Worm (Caenorhabditis elegans) whole organism, L1 larva: ENCODE results near the gene ctsa-2.
A peak's percentile ranks its signal among the peaks of the same experiment; 100 is the strongest.

Source experiments
- ama-1 ChIP-seq: fragments of 150-350 bp; optimal IDR thresholded peaks from 2 replicates; lab custom pipeline; 2014
- blmp-1 ChIP-seq: fragments of 150-350 bp; optimal IDR thresholded peaks from 2 replicates; lab custom pipeline; 2014; ENCODE audit warnings: missing biosample characterization, missing genetic modification characterization
- ceh-63 ChIP-seq: fragments of 200-800 bp; sonication (Bioruptor generic); optimal IDR thresholded peaks from 2 replicates; lab custom pipeline; 2018; ENCODE audit warnings: mild to moderate bottlenecking, missing genetic modification characterization, missing compliant biosample characterization
- ceh-8 ChIP-seq: fragments of 200-800 bp; sonication (Bioruptor generic); optimal IDR thresholded peaks from 2 replicates; lab custom pipeline; 2018; ENCODE audit warnings: mild to moderate bottlenecking, missing genetic modification characterization, moderate library complexity, missing compliant biosample characterization
- ceh-88 ChIP-seq: fragments of 200-800 bp; sonication (Bioruptor generic); IDR thresholded peaks from 2 replicates; pipeline ENCODE4 v1.3.6; 2022; ENCODE audit warnings: missing genetic modification characterization, missing compliant biosample characterization
- dsc-1 ChIP-seq: sonication (generic microtip); optimal IDR thresholded peaks from 2 replicates; lab custom pipeline; 2016; ENCODE audit warnings: mild to moderate bottlenecking, missing genetic modification characterization, missing compliant biosample characterization
- efl-1 ChIP-seq, 4 experiments: fragments of 150-350 bp; optimal IDR thresholded peaks in 3 of 4; peaks in 1 of 4; 1 replicate in 1 of 4; 2 replicates in 3 of 4; lab custom pipeline; 2014; ENCODE audit warnings: missing biosample characterization in 2 of 4, missing genetic modification characterization in 2 of 4, missing genetic modification reagents in 2 of 4
- egl-13 ChIP-seq: sonication (generic microtip); optimal IDR thresholded peaks from 2 replicates; lab custom pipeline; 2016; ENCODE audit warnings: missing genotype, missing genetic modification reagents, missing genetic modification characterization, missing compliant biosample characterization
- elt-3 ChIP-seq, 6 experiments: fragments of 150-350 bp in 1 of 6; sonication (generic microtip); optimal IDR thresholded peaks; 2 replicates each; lab custom pipeline; 2017 to 2018; ENCODE audit warnings: missing biosample characterization in 6 of 6, missing genetic modification characterization in 6 of 6, inconsistent platforms in 1 of 6
- fkh-4 ChIP-seq: sonication (generic microtip); optimal IDR thresholded peaks from 2 replicates; lab custom pipeline; 2016; ENCODE audit warnings: missing compliant biosample characterization, missing genetic modification characterization, borderline replicate concordance
- fos-1 ChIP-seq: fragments of 150-350 bp; optimal IDR thresholded peaks from 2 replicates; lab custom pipeline; 2014; ENCODE audit warnings: missing biosample characterization, missing genetic modification characterization
- irx-1 ChIP-seq: sonication (generic microtip); optimal IDR thresholded peaks from 2 replicates; lab custom pipeline; 2016; ENCODE audit warnings: missing genetic modification characterization, missing compliant biosample characterization
- isw-1 ChIP-seq: fragments of 200-800 bp; sonication (Bioruptor generic); IDR thresholded peaks from 2 replicates; pipeline ENCODE4 v1.3.6; 2022; ENCODE audit warnings: missing genetic modification characterization, missing compliant biosample characterization
- lin-14 ChIP-seq: fragments of 200-800 bp; sonication (Bioruptor generic); optimal IDR thresholded peaks from 2 replicates; lab custom pipeline; 2018; ENCODE audit warnings: mild to moderate bottlenecking, missing genetic modification characterization, moderate library complexity, missing compliant biosample characterization
- lin-15B ChIP-seq: fragments of 150-350 bp; sonication (generic microtip); optimal IDR thresholded peaks from 3 replicates; lab custom pipeline; 2014; ENCODE audit warnings: missing biosample characterization, missing genetic modification characterization
- lin-35 ChIP-seq, 2 experiments: fragments of 150-350 bp; optimal IDR thresholded peaks; 2 replicates each; lab custom pipeline; 2014; ENCODE audit warnings: missing biosample characterization in 2 of 2, missing genetic modification characterization in 2 of 2, missing genetic modification reagents in 2 of 2
- lin-39 ChIP-seq: fragments of 150-350 bp; optimal IDR thresholded peaks from 2 replicates; lab custom pipeline; 2014; ENCODE audit warnings: missing biosample characterization, missing genetic modification reagents, missing genetic modification characterization
- lir-3 ChIP-seq: sonication (generic microtip); optimal IDR thresholded peaks from 2 replicates; lab custom pipeline; 2016; ENCODE audit warnings: mild to moderate bottlenecking, missing genetic modification characterization, moderate library complexity, missing compliant biosample characterization; ENCODE audit not compliant: poor library complexity
- lsy-2 ChIP-seq, 2 experiments: fragments of 150-350 bp; optimal IDR thresholded peaks; 2 replicates each; lab custom pipeline; 2014; ENCODE audit warnings: missing biosample characterization in 2 of 2, missing genetic modification characterization in 2 of 2
- mdl-1 ChIP-seq, 2 experiments: fragments of 150-350 bp; optimal IDR thresholded peaks; 2 replicates each; lab custom pipeline; 2014 to 2017; ENCODE audit warnings: missing biosample characterization in 2 of 2, missing genetic modification characterization in 2 of 2, inconsistent platforms in 1 of 2
- nhr-12 ChIP-seq: sonication (generic microtip); optimal IDR thresholded peaks from 2 replicates; lab custom pipeline; 2017; ENCODE audit warnings: missing biosample characterization, missing genetic modification characterization
- nhr-19 ChIP-seq: fragments of 200-800 bp; sonication (Bioruptor generic); conservative IDR thresholded peaks from 2 replicates; pipeline ENCODE4 v1.3.6; 2022; ENCODE audit warnings: missing genetic modification characterization, missing compliant biosample characterization
- nhr-20 ChIP-seq: sonication (generic microtip); optimal IDR thresholded peaks from 2 replicates; lab custom pipeline; 2016; ENCODE audit warnings: mild to moderate bottlenecking, missing genetic modification characterization, missing compliant biosample characterization
- nhr-47 ChIP-seq: sonication (generic microtip); optimal IDR thresholded peaks from 2 replicates; lab custom pipeline; 2016; ENCODE audit warnings: mild to moderate bottlenecking, missing genetic modification characterization, moderate library complexity, missing compliant biosample characterization
- nhr-71 ChIP-seq: sonication (generic microtip); optimal IDR thresholded peaks from 2 replicates; lab custom pipeline; 2016; ENCODE audit warnings: mild to moderate bottlenecking, missing genetic modification characterization, moderate library complexity, missing compliant biosample characterization
- nhr-76 ChIP-seq: sonication (generic microtip); optimal IDR thresholded peaks from 2 replicates; lab custom pipeline; 2017; ENCODE audit warnings: missing biosample characterization, missing genetic modification characterization
- nhr-90 ChIP-seq: sonication (generic microtip); optimal IDR thresholded peaks from 2 replicates; lab custom pipeline; 2016; ENCODE audit warnings: mild to moderate bottlenecking, missing genetic modification characterization, missing compliant biosample characterization; ENCODE audit not compliant: poor library complexity
- pag-3 ChIP-seq: sonication (generic microtip); optimal IDR thresholded peaks from 2 replicates; lab custom pipeline; 2017; ENCODE audit warnings: missing genetic modification characterization, mild to moderate bottlenecking, missing compliant biosample characterization, antibody characterized with exemption, borderline replicate concordance; ENCODE audit not compliant: insufficient read depth
- pax-3 ChIP-seq: fragments of 200-800 bp; sonication (Bioruptor generic); optimal IDR thresholded peaks from 2 replicates; lab custom pipeline; 2018; ENCODE audit warnings: mild to moderate bottlenecking, missing genetic modification characterization, moderate library complexity, missing compliant biosample characterization
- rnt-1 ChIP-seq: sonication (generic microtip); optimal IDR thresholded peaks from 2 replicates; lab custom pipeline; 2016; ENCODE audit warnings: mild to moderate bottlenecking, missing genetic modification characterization, moderate library complexity, missing compliant biosample characterization
- skn-1 ChIP-seq: fragments of 150-350 bp; optimal IDR thresholded peaks from 2 replicates; lab custom pipeline; 2014; ENCODE audit warnings: missing biosample characterization, missing genetic modification characterization
- snu-23 ChIP-seq: sonication (generic microtip); optimal IDR thresholded peaks from 2 replicates; lab custom pipeline; 2016; ENCODE audit warnings: missing genetic modification characterization, missing compliant biosample characterization
- sup-37 ChIP-seq: fragments of 200-800 bp; sonication (Bioruptor generic); optimal IDR thresholded peaks from 2 replicates; lab custom pipeline; 2018; ENCODE audit warnings: mild to moderate bottlenecking, missing genetic modification characterization, missing compliant biosample characterization
- swsn-7 ChIP-seq: sonication (generic microtip); optimal IDR thresholded peaks from 2 replicates; lab custom pipeline; 2016; ENCODE audit warnings: missing genetic modification characterization, missing compliant biosample characterization
- tbx-2 ChIP-seq: sonication (generic microtip); optimal IDR thresholded peaks from 2 replicates; lab custom pipeline; 2016; ENCODE audit warnings: missing genetic modification characterization, missing compliant biosample characterization
- unc-130 ChIP-seq: fragments of 150-350 bp; optimal IDR thresholded peaks from 2 replicates; lab custom pipeline; 2017; ENCODE audit warnings: missing biosample characterization, missing genetic modification characterization, inconsistent platforms
- unc-62 ChIP-seq: fragments of 150-350 bp; optimal IDR thresholded peaks from 2 replicates; lab custom pipeline; 2014; ENCODE audit warnings: missing biosample characterization, missing genetic modification reagents, missing genetic modification characterization
- unc-86 ChIP-seq: sonication (generic microtip); optimal IDR thresholded peaks from 2 replicates; lab custom pipeline; 2016; ENCODE audit warnings: missing genetic modification characterization, missing compliant biosample characterization
- unc-98 ChIP-seq: fragments of 200-800 bp; sonication (Bioruptor generic); IDR thresholded peaks from 2 replicates; pipeline ENCODE4 v1.3.6; 2022; ENCODE audit warnings: missing genetic modification characterization, missing compliant biosample characterization
- vab-15 ChIP-seq: sonication (generic microtip); optimal IDR thresholded peaks from 2 replicates; lab custom pipeline; 2017; ENCODE audit warnings: missing genotype, mild to moderate bottlenecking, missing genetic modification characterization, missing compliant biosample characterization
- xbp-1 ChIP-seq: sonication (generic microtip); optimal IDR thresholded peaks from 2 replicates; lab custom pipeline; 2016; ENCODE audit warnings: missing genetic modification characterization, missing compliant biosample characterization
- ztf-4 ChIP-seq: fragments of 150-350 bp; optimal IDR thresholded peaks from 2 replicates; lab custom pipeline; 2014; ENCODE audit warnings: missing biosample characterization, missing genetic modification characterization

ctsa-2 gene

DNA sequence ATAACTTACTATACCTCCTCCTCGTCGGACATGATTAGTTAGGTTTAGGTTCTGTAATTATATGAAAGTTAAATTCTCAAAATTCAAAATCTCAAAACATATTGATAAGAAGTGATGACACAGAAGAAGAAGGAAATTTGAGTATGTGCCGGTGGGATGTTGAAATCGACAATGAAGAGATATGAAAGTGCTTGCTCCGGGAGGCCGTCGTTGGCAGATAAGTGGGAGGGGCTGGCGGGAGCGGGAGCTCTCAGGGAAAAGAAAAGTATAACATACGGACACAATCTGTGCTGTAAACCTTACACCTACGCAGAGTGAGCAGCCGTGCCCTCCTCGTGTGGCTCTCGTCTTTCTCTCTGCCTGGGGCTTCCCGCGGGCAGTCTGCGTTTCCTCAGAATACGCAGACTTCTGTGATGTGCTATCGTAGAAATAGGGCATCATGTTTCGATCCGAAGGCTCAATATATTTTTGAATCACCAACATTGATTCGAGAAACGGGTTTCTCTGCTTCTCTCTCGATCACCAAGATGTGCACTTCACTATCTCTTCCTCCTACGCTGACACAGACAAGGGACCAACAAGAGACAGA lies 20.1 kb downstream of the ctsa-2 start, which contains the start of gene mup-2:
mup-2 (minus strand) TSS at position 51 of the 589 bp plus-strand sequence.
- peak; percentile 49 for TF ChIP-seq tbx-2 (tag; lab: Kevin White, UChicago)
- peak; percentile 80 for TF ChIP-seq lin-14
- TF ChIP-seq ama-1 (lab: Kevin White, UChicago): no peak
- TF ChIP-seq rnt-1 (tag; lab: Kevin White, UChicago): peak; percentile 69
- TF ChIP-seq skn-1 (tag; lab: Kevin White, UChicago): no peak
- no peak for TF ChIP-seq unc-86
- TF ChIP-seq ceh-88 (GFP tag; lab: Robert Waterston, UW): no peak
- peak; percentile 50 for TF ChIP-seq unc-130 (tag; lab: Kevin White, UChicago)
- TF ChIP-seq ceh-8 (GFP tag; lab: Kevin White, UChicago): no peak
- peak; percentile 13 for TF ChIP-seq fkh-4 (tag; lab: Kevin White, UChicago)
- TF ChIP-seq irx-1 (tag; lab: Kevin White, UChicago): peak; percentile 7
- TF ChIP-seq unc-98 (GFP tag; lab: Robert Waterston, UW): peak; percentile 30; the same call in 1 of the 2 replicates
- no peak for TF ChIP-seq nhr-12 (tag; lab: Kevin White, UChicago)
- TF ChIP-seq lsy-2 (tag; optimal IDR thresholded peaks at IDR 0.05; lab: Kevin White, UChicago): peak; percentile 22 to 60
- no peak for TF ChIP-seq isw-1 (GFP tag; lab: Robert Waterston, UW)
- peak; percentile 61 for TF ChIP-seq snu-23 (GFP tag; lab: Kevin White, UChicago)
- TF ChIP-seq dsc-1 (tag; lab: Kevin White, UChicago): peak; percentile 88
- no peak for TF ChIP-seq vab-15 (tag; lab: Kevin White, UChicago)
- TF ChIP-seq nhr-90 (tag; lab: Kevin White, UChicago): no peak
- TF ChIP-seq mdl-1 (tag; optimal IDR thresholded peaks at IDR 0.05; lab: Kevin White, UChicago): peak in 1 of 2 experiments; percentile 20
- TF ChIP-seq elt-3 (tag; optimal IDR thresholded peaks at IDR 0.05; lab: Kevin White, UChicago): no peak
- peak; percentile 9 for TF ChIP-seq sup-37 (GFP tag; lab: Kevin White, UChicago)
- peak in 1 of 2 experiments; percentile 21 for TF ChIP-seq efl-1 (optimal IDR thresholded peaks at IDR 0.05; lab: Kevin White, UChicago)
- peak in 1 of 2 experiments; percentile 0 for TF ChIP-seq efl-1 (GFP tag; optimal IDR thresholded peaks at IDR 0.05 in 1 of 2; lab: Kevin White, UChicago)
- peak; percentile 89 for TF ChIP-seq nhr-71 (tag; lab: Kevin White, UChicago)
- TF ChIP-seq pax-3: no peak
- peak; percentile 7 for TF ChIP-seq ztf-4 (tag; lab: Kevin White, UChicago)
- TF ChIP-seq lir-3 (tag; lab: Kevin White, UChicago): peak; percentile 17
- TF ChIP-seq nhr-19 (GFP tag; lab: Robert Waterston, UW): peak; percentile 62
- peak; percentile 8 for TF ChIP-seq xbp-1
- TF ChIP-seq lin-39: peak; percentile 2
- no peak for TF ChIP-seq nhr-76
- TF ChIP-seq lin-15B: no peak
- TF ChIP-seq ceh-63 (GFP tag; lab: Kevin White, UChicago): no peak
- no peak for TF ChIP-seq blmp-1
- TF ChIP-seq fos-1 (tag; lab: Kevin White, UChicago): no peak
- TF ChIP-seq lin-35 (GFP tag; optimal IDR thresholded peaks at IDR 0.05; lab: Kevin White, UChicago): no peak
- TF ChIP-seq swsn-7 (tag; lab: Kevin White, UChicago): peak; percentile 24
- TF ChIP-seq egl-13 (tag; lab: Kevin White, UChicago): no peak
- peak; percentile 18 for TF ChIP-seq nhr-47 (tag; lab: Kevin White, UChicago)
- TF ChIP-seq nhr-20: peak; percentile 50
- TF ChIP-seq unc-62: no peak
- TF ChIP-seq pag-3 (tag; lab: Kevin White, UChicago): peak; percentile 77
